Worm (Caenorhabditis elegans) whole organism, L2 larva: ENCODE measurements around the gene gad-3.

ENCODE experiments used
- F13H6.1 ChIP-seq: sonication (generic microtip); optimal IDR thresholded peaks from 2 replicates; lab custom pipeline; 2016; ENCODE audit warnings: missing genetic modification characterization, missing compliant biosample characterization
- R02D3.7 ChIP-seq: fragments of 150-350 bp; optimal IDR thresholded peaks from 2 replicates; lab custom pipeline; 2014; ENCODE audit warnings: missing biosample characterization, missing genetic modification characterization
- Y55F3AM.14 ChIP-seq: fragments of 200-800 bp; sonication (Bioruptor generic); optimal IDR thresholded peaks from 2 replicates; lab custom pipeline; 2018; ENCODE audit warnings: mild to moderate bottlenecking, missing genetic modification characterization, missing compliant biosample characterization
- alr-1 ChIP-seq: fragments of 150-350 bp; optimal IDR thresholded peaks from 2 replicates; lab custom pipeline; 2014; ENCODE audit warnings: missing biosample characterization, missing genetic modification characterization
- aly-2 ChIP-seq: fragments of 150-350 bp; optimal IDR thresholded peaks from 2 replicates; lab custom pipeline; 2014; ENCODE audit warnings: missing biosample characterization, missing genetic modification characterization
- ama-1 ChIP-seq: fragments of 150-350 bp; optimal IDR thresholded peaks from 2 replicates; lab custom pipeline; 2018; ENCODE audit warnings: inconsistent platforms
- blmp-1 ChIP-seq: sonication (generic microtip); optimal IDR thresholded peaks from 2 replicates; lab custom pipeline; 2017; ENCODE audit warnings: missing genetic modification characterization, mild to moderate bottlenecking, missing compliant biosample characterization, antibody characterized with exemption, moderate library complexity; ENCODE audit not compliant: insufficient read depth
- ceh-16 ChIP-seq: fragments of 150-350 bp; optimal IDR thresholded peaks from 2 replicates; lab custom pipeline; 2014; ENCODE audit warnings: missing biosample characterization, missing genetic modification characterization
- ceh-82 ChIP-seq: fragments of 150-350 bp; optimal IDR thresholded peaks from 2 replicates; lab custom pipeline; 2014; ENCODE audit warnings: missing biosample characterization, missing genetic modification characterization
- crh-2 ChIP-seq: sonication (generic microtip); optimal IDR thresholded peaks from 2 replicates; lab custom pipeline; 2017; ENCODE audit warnings: missing biosample characterization, missing genetic modification characterization
- dmd-4 ChIP-seq: sonication (generic microtip); optimal IDR thresholded peaks from 2 replicates; lab custom pipeline; 2017; ENCODE audit warnings: missing biosample characterization, missing genetic modification characterization
- egl-27 ChIP-seq: sonication (generic microtip); optimal IDR thresholded peaks from 3 replicates; lab custom pipeline; 2017; ENCODE audit warnings: missing biosample characterization, missing genetic modification reagents, missing genetic modification characterization
- elt-3 ChIP-seq: sonication (generic microtip); optimal IDR thresholded peaks from 2 replicates; lab custom pipeline; 2017; ENCODE audit warnings: missing biosample characterization, missing genetic modification characterization
- fos-1 ChIP-seq: fragments of 150-350 bp; optimal IDR thresholded peaks from 2 replicates; lab custom pipeline; 2014; ENCODE audit warnings: missing biosample characterization, missing genetic modification characterization
- gmeb-1 ChIP-seq: fragments of 150-350 bp; optimal IDR thresholded peaks from 2 replicates; lab custom pipeline; 2014; ENCODE audit warnings: missing biosample characterization, missing genetic modification characterization
- lin-11 ChIP-seq: fragments of 150-350 bp; sonication (generic microtip); optimal IDR thresholded peaks from 2 replicates; lab custom pipeline; 2014; ENCODE audit warnings: missing biosample characterization, missing genetic modification characterization, inconsistent platforms, mixed read lengths
- lin-13 ChIP-seq: fragments of 150-350 bp; optimal IDR thresholded peaks from 2 replicates; lab custom pipeline; 2014; ENCODE audit warnings: missing biosample characterization, missing genetic modification reagents, missing genetic modification characterization
- lin-39 ChIP-seq: fragments of 150-350 bp; optimal IDR thresholded peaks from 2 replicates; lab custom pipeline; 2014; ENCODE audit warnings: missing biosample characterization, missing genetic modification reagents, missing genetic modification characterization
- lsy-2 ChIP-seq, 2 experiments: fragments of 150-350 bp in 1 of 2; sonication (generic microtip) in 1 of 2; optimal IDR thresholded peaks; 2 replicates each; lab custom pipeline; 2014 to 2017; ENCODE audit warnings: missing biosample characterization in 2 of 2, missing genetic modification characterization in 2 of 2
- mab-5 ChIP-seq: fragments of 150-350 bp; optimal IDR thresholded peaks from 2 replicates; lab custom pipeline; 2014; ENCODE audit warnings: missing biosample characterization, missing genetic modification characterization
- mdl-1 ChIP-seq, 2 experiments: fragments of 150-350 bp in 1 of 2; sonication (generic microtip) in 1 of 2; optimal IDR thresholded peaks; 2 replicates each; lab custom pipeline; 2017; ENCODE audit warnings: missing biosample characterization in 2 of 2, missing genetic modification characterization in 2 of 2
- nhr-10 ChIP-seq: sonication (generic microtip); optimal IDR thresholded peaks from 2 replicates; lab custom pipeline; 2017; ENCODE audit warnings: missing biosample characterization, missing genetic modification characterization
- nhr-11 ChIP-seq: fragments of 150-350 bp; optimal IDR thresholded peaks from 2 replicates; lab custom pipeline; 2014; ENCODE audit warnings: missing biosample characterization, missing genetic modification characterization
- nhr-12 ChIP-seq: fragments of 150-350 bp; optimal IDR thresholded peaks from 2 replicates; lab custom pipeline; 2014; ENCODE audit warnings: missing biosample characterization, missing genetic modification characterization
- nhr-21 ChIP-seq: fragments of 150-350 bp; optimal IDR thresholded peaks from 2 replicates; lab custom pipeline; 2014; ENCODE audit warnings: missing biosample characterization, missing genetic modification characterization
- nhr-237 ChIP-seq: fragments of 150-350 bp; optimal IDR thresholded peaks from 2 replicates; lab custom pipeline; 2014; ENCODE audit warnings: missing biosample characterization, missing genetic modification characterization
- nhr-25 ChIP-seq: fragments of 150-350 bp; sonication (generic microtip); optimal IDR thresholded peaks from 3 replicates; lab custom pipeline; 2014; ENCODE audit warnings: missing biosample characterization, missing genetic modification characterization
- nhr-6 ChIP-seq: fragments of 150-350 bp; optimal IDR thresholded peaks from 2 replicates; lab custom pipeline; 2014; ENCODE audit warnings: missing biosample characterization, missing genetic modification characterization
- nhr-77 ChIP-seq: fragments of 150-350 bp; optimal IDR thresholded peaks from 2 replicates; lab custom pipeline; 2014; ENCODE audit warnings: missing biosample characterization, missing genetic modification characterization
- sem-4 ChIP-seq: fragments of 150-350 bp; optimal IDR thresholded peaks from 2 replicates; lab custom pipeline; 2014; ENCODE audit warnings: missing biosample characterization, missing genetic modification reagents, missing genetic modification characterization
- skn-1 ChIP-seq: sonication (generic microtip); optimal IDR thresholded peaks from 2 replicates; lab custom pipeline; 2017; ENCODE audit warnings: missing biosample characterization, missing genetic modification characterization
- sma-3 ChIP-seq: sonication (generic microtip); optimal IDR thresholded peaks from 2 replicates; lab custom pipeline; 2016; ENCODE audit warnings: missing genetic modification reagents, missing genetic modification characterization, missing compliant biosample characterization
- sma-9 ChIP-seq, 2 experiments: fragments of 150-350 bp in 1 of 2; sonication (generic microtip) in 1 of 2; optimal IDR thresholded peaks; 2 replicates each; lab custom pipeline; 2014 to 2016; ENCODE audit warnings: missing genetic modification characterization in 2 of 2, mild to moderate bottlenecking in 1 of 2, missing biosample characterization in 1 of 2, missing compliant biosample characterization in 1 of 2, missing genetic modification reagents in 1 of 2, moderate library complexity in 1 of 2
- unc-39 ChIP-seq: fragments of 150-350 bp; optimal IDR thresholded peaks from 2 replicates; lab custom pipeline; 2014; ENCODE audit warnings: missing biosample characterization, missing genetic modification characterization
- unc-55 ChIP-seq: fragments of 150-350 bp; sonication (generic microtip); optimal IDR thresholded peaks from 3 replicates; lab custom pipeline; 2014; ENCODE audit warnings: missing biosample characterization, missing genetic modification reagents, missing genetic modification characterization
- unc-62 ChIP-seq: fragments of 150-350 bp; optimal IDR thresholded peaks from 2 replicates; lab custom pipeline; 2014; ENCODE audit warnings: missing biosample characterization, missing genetic modification reagents, missing genetic modification characterization
- zag-1 ChIP-seq: fragments of 150-350 bp; optimal IDR thresholded peaks from 2 replicates; lab custom pipeline; 2014; ENCODE audit warnings: missing biosample characterization, missing genetic modification characterization
- ztf-11 ChIP-seq: sonication (generic microtip); optimal IDR thresholded peaks from 2 replicates; lab custom pipeline; 2017; ENCODE audit warnings: missing biosample characterization, missing genetic modification characterization
- ztf-4 ChIP-seq: fragments of 150-350 bp; optimal IDR thresholded peaks from 2 replicates; lab custom pipeline; 2014; ENCODE audit warnings: missing biosample characterization, missing genetic modification characterization

The gad-3 gene

DNA sequence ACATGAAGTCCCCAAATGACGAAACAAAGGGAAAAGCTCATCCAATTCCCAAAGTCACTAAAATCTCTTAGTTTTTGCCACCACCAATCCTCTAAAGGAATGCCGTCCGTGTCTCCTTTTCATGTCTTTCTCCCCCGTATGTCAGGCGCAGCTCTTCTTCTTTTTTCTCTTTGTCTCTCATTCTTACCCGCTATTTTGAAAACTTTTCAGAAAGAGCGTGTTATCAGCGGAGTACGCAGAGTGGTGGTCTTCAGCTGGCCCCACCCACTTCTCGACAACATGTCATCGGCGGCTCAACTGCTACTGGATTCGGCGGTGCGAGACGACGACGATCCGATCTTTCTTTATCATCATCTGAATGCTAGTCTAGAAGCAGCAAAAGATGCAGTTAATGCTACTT lies 18.6 kb upstream of the gad-3 start, which contains the start of gene sphr-1:
TSS of gene sphr-1 (plus strand) at position 205 of the 400 bp plus-strand sequence.
- peak; percentile 13 for TF ChIP-seq zag-1 (tag; lab: Kevin White, UChicago)
- TF ChIP-seq nhr-237 (tag; lab: Kevin White, UChicago), result no peak

DNA sequence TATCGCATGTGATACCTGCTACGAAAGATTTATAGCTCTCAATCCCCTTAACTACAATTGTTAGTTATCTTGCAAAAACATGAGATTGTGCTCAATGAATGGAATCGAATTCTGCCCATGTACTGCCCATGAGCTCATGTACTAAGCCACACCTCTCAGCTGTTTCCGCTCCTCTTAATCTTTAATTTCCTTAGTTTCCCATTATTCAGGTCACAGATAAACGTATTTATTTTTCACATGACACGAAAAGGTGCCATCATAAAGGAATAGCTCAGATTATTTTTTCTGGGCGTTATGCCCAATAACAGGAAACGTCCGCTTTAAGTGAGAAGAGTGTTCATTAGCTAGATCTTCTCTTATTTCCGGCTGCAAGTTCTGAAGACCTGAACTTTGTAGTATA lies 13.2 kb upstream of the gad-3 start:
- TF ChIP-seq blmp-1 (tag; lab: Kevin White, UChicago), result no peak
- no peak for TF ChIP-seq ceh-82 (tag; lab: Kevin White, UChicago)
- TF ChIP-seq F13H6.1 (tag; lab: Kevin White, UChicago), result no peak
- TF ChIP-seq unc-55, result no peak
- no peak for TF ChIP-seq unc-62 (GFP tag; lab: Kevin White, UChicago)

DNA sequence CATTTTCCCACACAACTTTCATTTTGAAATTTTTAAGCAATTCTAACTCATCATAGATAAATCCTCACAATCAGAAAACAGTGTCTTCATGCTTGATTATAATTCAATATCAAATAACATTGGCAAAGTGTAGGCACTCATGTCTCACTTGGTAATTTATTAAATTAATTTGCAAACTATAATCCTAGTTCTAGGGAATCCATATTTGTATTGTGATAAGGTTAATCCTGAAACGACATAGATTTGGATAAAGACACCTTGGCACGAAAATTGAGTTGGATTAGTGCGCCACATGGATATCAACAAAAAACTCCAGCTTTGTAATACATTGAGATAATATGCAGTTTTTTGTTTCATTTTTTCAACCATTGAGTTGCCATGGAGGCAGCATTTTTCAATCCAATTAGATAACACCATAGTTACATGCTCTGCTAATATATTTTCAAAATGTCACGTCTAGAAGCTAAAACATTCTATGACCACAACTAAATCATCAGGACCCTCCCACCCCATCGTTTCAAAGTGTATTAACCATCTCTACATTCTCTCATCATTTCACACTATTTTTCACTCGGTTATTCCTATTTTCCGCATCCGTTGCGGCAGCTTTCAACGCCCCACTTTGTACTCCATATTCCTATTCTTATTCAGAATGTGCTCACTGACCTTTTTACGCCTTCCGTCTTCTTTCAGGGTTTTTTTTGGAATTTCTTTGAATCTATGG lies 11.1 kb upstream of the gad-3 start:
- TF ChIP-seq zag-1 (tag; lab: Kevin White, UChicago), result no peak
- TF ChIP-seq ama-1 (lab: Kevin White, UChicago), result no peak
- no peak for TF ChIP-seq unc-39 (tag; lab: Kevin White, UChicago)
- no peak for TF ChIP-seq nhr-237 (tag; lab: Kevin White, UChicago)
- TF ChIP-seq lin-13 (GFP tag; lab: Kevin White, UChicago), result no peak
- TF ChIP-seq nhr-10 (tag; lab: Kevin White, UChicago), result no peak
- TF ChIP-seq dmd-4, result no peak
- no peak for TF ChIP-seq aly-2 (tag; lab: Kevin White, UChicago)
- TF ChIP-seq gmeb-1 (tag; lab: Kevin White, UChicago), result no peak
- no peak for TF ChIP-seq mdl-1 (tag; optimal IDR thresholded peaks at IDR 0.05; lab: Kevin White, UChicago)
- TF ChIP-seq sma-9 (GFP tag; optimal IDR thresholded peaks at IDR 0.05; lab: Kevin White, UChicago), result no peak
- no peak for TF ChIP-seq sma-9 (tag; optimal IDR thresholded peaks at IDR 0.05; lab: Kevin White, UChicago)

DNA sequence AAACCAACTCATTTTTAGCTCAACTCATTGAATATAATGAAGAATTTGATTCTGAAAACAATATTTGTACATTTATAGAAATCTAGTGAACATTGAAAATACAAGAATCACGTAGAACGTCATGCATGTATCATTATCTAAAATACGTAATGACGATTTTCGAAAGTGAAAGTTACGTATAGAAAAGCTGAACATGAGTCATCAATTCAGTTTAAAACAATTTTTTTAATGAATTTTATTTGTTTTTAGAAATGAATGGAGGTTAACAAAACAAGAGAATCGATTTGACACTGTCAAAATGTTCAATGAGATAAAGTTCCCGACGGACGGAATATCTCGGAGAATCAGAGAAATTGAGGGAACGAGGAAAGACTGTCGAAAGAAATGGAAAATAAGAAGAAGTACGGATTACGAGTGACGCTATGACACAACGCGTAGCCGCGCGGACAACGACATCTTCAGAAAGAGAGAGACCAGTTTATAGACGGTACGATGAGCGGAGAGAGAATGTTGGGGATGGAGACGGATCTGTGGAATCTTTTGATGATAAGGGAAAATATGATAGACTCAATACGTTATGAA lies 9.0 kb upstream of the gad-3 start, which contains the start of gene ptr-1:
TSS of gene ptr-1 (minus strand) at position 51 of the 582 bp plus-strand sequence.
- TF ChIP-seq skn-1 (no peak), zag-1 (tag; lab: Kevin White, UChicago) (no peak), R02D3.7 (tag; lab: Kevin White, UChicago) (no peak), dmd-4 (no peak), lin-39 (tag; lab: Kevin White, UChicago) (no peak), unc-55 (no peak)
- TF ChIP-seq, all 48 proteins: peak for 0

DNA sequence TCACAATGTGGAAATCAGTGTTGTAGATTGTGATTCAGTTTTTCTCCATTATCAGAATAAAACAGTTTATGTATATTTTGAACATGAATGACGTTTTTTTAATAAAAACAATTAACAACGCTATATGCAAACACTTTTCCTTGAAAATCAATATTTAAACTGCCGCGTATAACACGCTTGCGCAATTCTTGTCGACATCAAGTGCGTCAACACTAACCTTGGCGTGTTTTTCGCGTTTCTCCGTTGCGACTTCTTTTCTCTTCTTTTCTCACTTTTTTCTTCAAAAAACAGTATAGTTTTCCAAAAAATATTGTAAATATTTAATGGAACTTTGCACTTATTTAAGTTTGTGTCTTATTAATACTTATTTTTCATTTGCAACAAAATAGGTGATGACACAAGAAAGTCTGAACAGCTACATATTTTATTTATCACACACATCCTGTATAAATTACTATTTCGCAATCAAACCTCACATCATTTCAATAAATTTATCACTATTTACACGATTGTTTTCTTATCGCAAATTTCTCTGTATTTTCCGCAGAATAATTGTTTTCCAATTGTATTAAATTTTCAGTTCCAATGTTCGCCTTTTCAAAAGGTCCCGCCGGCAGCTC lies 2.5 kb upstream of the gad-3 start, which contains the start of gene spas-1:
TSS of gene spas-1 (plus strand) at position 572 of the 620 bp plus-strand sequence.
- TF ChIP-seq Y55F3AM.14 (GFP tag; lab: Kevin White, UChicago) (no peak), unc-55 (peak; percentile 95), ceh-16 (tag; lab: Kevin White, UChicago) (peak; percentile 76), zag-1 (tag; lab: Kevin White, UChicago) (peak; percentile 37), nhr-11 (tag; lab: Kevin White, UChicago) (no peak), blmp-1 (tag; lab: Kevin White, UChicago) (peak; percentile 49), F13H6.1 (tag; lab: Kevin White, UChicago) (peak; percentile 88), ztf-4 (tag; lab: Kevin White, UChicago) (peak; percentile 78), elt-3 (tag; lab: Kevin White, UChicago) (no peak), nhr-25 (tag; lab: Kevin White, UChicago) (peak; percentile 85), ama-1 (lab: Kevin White, UChicago) (no peak), unc-39 (tag; lab: Kevin White, UChicago) (no peak), lsy-2 (tag; optimal IDR thresholded peaks at IDR 0.05; lab: Kevin White, UChicago) (peak; percentile 81 to 94), crh-2 (tag; lab: Kevin White, UChicago) (peak; percentile 92), unc-62 (GFP tag; lab: Kevin White, UChicago) (peak; percentile 12), ztf-11 (tag; lab: Kevin White, UChicago) (no peak), nhr-10 (tag; lab: Kevin White, UChicago) (no peak), nhr-21 (peak; percentile 80), R02D3.7 (tag; lab: Kevin White, UChicago) (peak; percentile 55), lin-39 (tag; lab: Kevin White, UChicago) (no peak), nhr-12 (tag; lab: Kevin White, UChicago) (no peak), mab-5 (tag; lab: Kevin White, UChicago) (peak; percentile 86), gmeb-1 (tag; lab: Kevin White, UChicago) (peak; percentile 99), sem-4 (tag; lab: Kevin White, UChicago) (peak; percentile 75), lin-11 (tag; lab: Kevin White, UChicago) (peak; percentile 13), mdl-1 (tag; optimal IDR thresholded peaks at IDR 0.05; lab: Kevin White, UChicago) (no peak), dmd-4 (no peak), nhr-77 (tag; lab: Kevin White, UChicago) (peak; percentile 40), nhr-6 (peak; percentile 81), fos-1 (tag; lab: Kevin White, UChicago) (peak; percentile 57), alr-1 (tag; lab: Kevin White, UChicago) (no peak), sma-3 (peak; percentile 91), egl-27 (tag; lab: Kevin White, UChicago) (peak; percentile 74)
